Worm (Caenorhabditis elegans) whole organism, young adult: Measurements from ENCODE around the gene oac-51.

Source experiments
- B0035.1 ChIP-seq: sonication (generic microtip); optimal IDR thresholded peaks from 2 replicates; lab custom pipeline; 2016; ENCODE audit warnings: missing genetic modification characterization, mild to moderate bottlenecking, missing compliant biosample characterization, missing genotype, missing genetic modification reagents
- C17E4.6 ChIP-seq: fragments of 200-800 bp; sonication (Bioruptor generic); IDR thresholded peaks from 2 replicates; pipeline ENCODE4 v1.3.6; 2022; ENCODE audit warnings: missing genetic modification reagents, missing genetic modification characterization, missing compliant biosample characterization
- F33H1.4 ChIP-seq: fragments of 200-800 bp; sonication (Bioruptor generic); IDR thresholded peaks from 2 replicates; pipeline ENCODE4 v1.3.6; 2022; ENCODE audit warnings: missing genetic modification reagents, missing genetic modification characterization, missing compliant biosample characterization
- F55B11.4 ChIP-seq: sonication (generic microtip); optimal IDR thresholded peaks from 2 replicates; lab custom pipeline; 2016; ENCODE audit warnings: missing compliant biosample characterization, missing genetic modification characterization, borderline replicate concordance; ENCODE audit not compliant: insufficient read depth
- F57A8.1 ChIP-seq: fragments of 200-800 bp; sonication (Bioruptor generic); optimal IDR thresholded peaks from 2 replicates; lab custom pipeline; 2018; ENCODE audit warnings: mild to moderate bottlenecking, missing genetic modification characterization, moderate library complexity, missing compliant biosample characterization
- Y53G8AR.9 ChIP-seq: fragments of 200-800 bp; sonication (Bioruptor generic); conservative IDR thresholded peaks from 2 replicates; pipeline ENCODE4 v1.3.6; 2022; ENCODE audit warnings: missing genetic modification reagents, missing genetic modification characterization, missing compliant biosample characterization
- ama-1 ChIP-seq, 3 experiments: fragments of 150-350 bp in 1 of 3; sonication (generic microtip) in 2 of 3; optimal IDR thresholded peaks; 2 replicates each; lab custom pipeline; 2014 to 2018; ENCODE audit warnings: missing biosample characterization in 2 of 3, missing genetic modification characterization in 2 of 3, missing genetic modification reagents in 2 of 3
- atf-7 ChIP-seq: sonication (generic microtip); optimal IDR thresholded peaks from 2 replicates; lab custom pipeline; 2017; ENCODE audit warnings: mild to moderate bottlenecking, missing genetic modification characterization, missing compliant biosample characterization
- athp-1 ChIP-seq: sonication (generic microtip); optimal IDR thresholded peaks from 2 replicates; lab custom pipeline; 2017; ENCODE audit warnings: mild to moderate bottlenecking, missing genetic modification characterization, missing compliant biosample characterization
- cebp-1 ChIP-seq, 2 experiments: fragments of 200-800 bp in 1 of 2; sonication (Bioruptor generic) in 1 of 2; sonication (generic microtip) in 1 of 2; IDR thresholded peaks in 1 of 2; optimal IDR thresholded peaks in 1 of 2; 2 replicates each; pipeline versions ENCODE4 v1.3.6 to Lab custom; 2017 to 2022; ENCODE audit warnings: missing compliant biosample characterization in 2 of 2, missing genetic modification characterization in 2 of 2, mild to moderate bottlenecking in 1 of 2, missing genetic modification reagents in 1 of 2, moderate library complexity in 1 of 2
- egrh-3 ChIP-seq: fragments of 200-800 bp; sonication (Bioruptor generic); IDR thresholded peaks from 2 replicates; pipeline ENCODE4 v1.3.6; 2022; ENCODE audit warnings: missing genetic modification reagents, missing genetic modification characterization, missing compliant biosample characterization
- ets-4 ChIP-seq: fragments of 200-800 bp; sonication (Bioruptor generic); optimal IDR thresholded peaks from 2 replicates; lab custom pipeline; 2018; ENCODE audit warnings: mild to moderate bottlenecking, missing genetic modification characterization, missing compliant biosample characterization
- hlh-26 ChIP-seq: fragments of 200-800 bp; sonication (Bioruptor generic); conservative IDR thresholded peaks from 2 replicates; pipeline ENCODE4 v1.3.6; 2022; ENCODE audit warnings: missing genetic modification reagents, missing genetic modification characterization, missing compliant biosample characterization
- lin-35 ChIP-seq, 3 experiments: fragments of 150-350 bp in 2 of 3; sonication (generic microtip) in 1 of 3; optimal IDR thresholded peaks; 2 replicates each; lab custom pipeline; 2014 to 2018; ENCODE audit warnings: missing biosample characterization in 3 of 3, missing genetic modification characterization in 3 of 3, missing genetic modification reagents in 3 of 3
- lin-54 ChIP-seq: fragments of 200-800 bp; sonication (Bioruptor generic); optimal IDR thresholded peaks from 2 replicates; lab custom pipeline; 2018; ENCODE audit warnings: mild to moderate bottlenecking, missing genetic modification characterization, missing compliant biosample characterization
- lsl-1 ChIP-seq: fragments of 200-800 bp; sonication (Bioruptor generic); optimal IDR thresholded peaks from 2 replicates; lab custom pipeline; 2018; ENCODE audit warnings: mild to moderate bottlenecking, missing genetic modification characterization, moderate library complexity, missing compliant biosample characterization
- mcd-1 ChIP-seq: fragments of 200-800 bp; sonication (Bioruptor generic); IDR thresholded peaks from 2 replicates; pipeline ENCODE4 v1.3.6; 2022; ENCODE audit warnings: missing genetic modification reagents, missing genetic modification characterization, missing compliant biosample characterization
- nfya-1 ChIP-seq: sonication (generic microtip); optimal IDR thresholded peaks from 2 replicates; lab custom pipeline; 2017; ENCODE audit warnings: antibody characterized with exemption, missing compliant biosample characterization, missing genetic modification characterization, borderline replicate concordance; ENCODE audit not compliant: insufficient read depth
- nhr-80 ChIP-seq: sonication (generic microtip); optimal IDR thresholded peaks from 2 replicates; lab custom pipeline; 2016; ENCODE audit warnings: missing genetic modification characterization, missing compliant biosample characterization
- pbrm-1 ChIP-seq: fragments of 200-800 bp; sonication (Bioruptor generic); IDR thresholded peaks from 2 replicates; pipeline ENCODE4 v1.3.6; 2022; ENCODE audit warnings: missing genetic modification reagents, missing genetic modification characterization, missing compliant biosample characterization
- rec-8 ChIP-seq, 2 experiments: sonication (generic microtip); optimal IDR thresholded peaks; 2 replicates each; lab custom pipeline; 2016; ENCODE audit warnings: mild to moderate bottlenecking in 2 of 2, missing genetic modification characterization in 2 of 2, missing genetic modification reagents in 2 of 2, missing genotype in 2 of 2, missing biosample characterization in 1 of 2, missing compliant biosample characterization in 1 of 2, moderate library complexity in 1 of 2
- repo-1 ChIP-seq: sonication (generic microtip); optimal IDR thresholded peaks from 2 replicates; lab custom pipeline; 2017; ENCODE audit warnings: mild to moderate bottlenecking, missing genetic modification characterization, missing compliant biosample characterization
- rpc-1 ChIP-seq, 2 experiments: fragments of 150-350 bp in 1 of 2; sonication (generic microtip) in 1 of 2; optimal IDR thresholded peaks; 2 replicates each; lab custom pipeline; 2014 to 2018; ENCODE audit warnings: missing biosample characterization in 1 of 2, missing genetic modification characterization in 1 of 2, missing genetic modification reagents in 1 of 2, missing genotype in 1 of 2
- snpc-3.4 ChIP-seq: sonication (generic microtip); optimal IDR thresholded peaks from 2 replicates; lab custom pipeline; 2017; ENCODE audit warnings: missing genetic modification characterization, mild to moderate bottlenecking, missing compliant biosample characterization, antibody characterized with exemption, moderate library complexity, missing genotype, missing genetic modification reagents
- snpc-4 ChIP-seq, 5 experiments: fragments of 150-350 bp in 1 of 5; sonication (generic microtip) in 4 of 5; optimal IDR thresholded peaks; 2 replicates each; lab custom pipeline; 2014 to 2018; ENCODE audit warnings: missing genetic modification characterization in 5 of 5, missing biosample characterization in 3 of 5, antibody characterized with exemption in 2 of 5, mild to moderate bottlenecking in 2 of 5, missing compliant biosample characterization in 2 of 5, missing genotype in 2 of 5, moderate library complexity in 2 of 5, missing genetic modification reagents in 1 of 5
- tbx-9 ChIP-seq: sonication (generic microtip); optimal IDR thresholded peaks from 2 replicates; lab custom pipeline; 2016; ENCODE audit warnings: borderline replicate concordance, missing genetic modification characterization, inconsistent platforms, missing compliant biosample characterization
- unc-130 ChIP-seq: sonication (generic microtip); optimal IDR thresholded peaks from 2 replicates; lab custom pipeline; 2016; ENCODE audit warnings: missing genetic modification reagents, missing genetic modification characterization, missing compliant biosample characterization
- zfh-2 ChIP-seq: fragments of 200-800 bp; sonication (Bioruptor generic); conservative IDR thresholded peaks from 2 replicates; pipeline ENCODE4 v1.3.6; 2022; ENCODE audit warnings: missing genetic modification reagents, missing genetic modification characterization, missing compliant biosample characterization
- ztf-28 ChIP-seq: fragments of 200-800 bp; sonication (Bioruptor generic); IDR thresholded peaks from 2 replicates; pipeline ENCODE4 v1.3.6; 2022; ENCODE audit warnings: missing genetic modification reagents, missing genetic modification characterization, missing compliant biosample characterization
- ztf-6 ChIP-seq: fragments of 200-800 bp; sonication (Bioruptor generic); IDR thresholded peaks from 2 replicates; pipeline ENCODE4 v1.3.6; 2022; ENCODE audit warnings: missing genetic modification reagents, missing genetic modification characterization, missing compliant biosample characterization

The oac-51 gene

DNA sequence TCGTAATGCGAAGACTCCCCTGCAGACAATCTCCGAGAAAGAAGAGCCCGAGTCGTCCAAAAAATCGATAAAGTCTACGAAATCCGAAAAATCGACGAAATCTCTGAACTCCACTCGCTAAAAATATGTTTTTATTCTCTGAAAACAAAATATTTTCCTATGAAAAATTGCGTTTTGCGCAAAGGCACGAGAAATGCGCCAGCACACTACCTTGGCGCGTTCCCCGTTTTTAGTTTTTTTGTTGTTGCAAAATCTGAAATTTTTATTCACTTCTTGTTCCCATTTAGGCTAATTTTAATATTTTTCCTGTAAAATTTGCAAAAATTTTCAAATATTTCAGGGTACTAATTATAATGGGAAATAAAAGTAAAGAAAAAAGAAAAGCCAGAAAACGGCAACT is 23.9 kb downstream of the oac-51 start, which contains the start of gene F55F10.1 (continued):
- TF ChIP-seq F55B11.4 (tag; lab: Kevin White, UChicago) = no peak
- TF ChIP-seq atf-7 = no peak
- no peak for TF ChIP-seq F57A8.1 (GFP tag; lab: Kevin White, UChicago)
- TF ChIP-seq mcd-1 (GFP tag; lab: Robert Waterston, UW) = peak; percentile 86
- no peak for TF ChIP-seq repo-1 (tag; lab: Kevin White, UChicago)
- no peak for TF ChIP-seq ztf-28 (GFP tag; lab: Robert Waterston, UW)
- no peak for TF ChIP-seq zfh-2 (GFP tag; lab: Robert Waterston, UW)
- TF ChIP-seq B0035.1 (tag; lab: Kevin White, UChicago) = no peak
- TF ChIP-seq unc-130 (GFP tag; lab: Kevin White, UChicago) = no peak
- no peak for TF ChIP-seq nfya-1 (tag; lab: Kevin White, UChicago)
- TF ChIP-seq hlh-26 (GFP tag; lab: Robert Waterston, UW) = no peak
- no peak for TF ChIP-seq cebp-1 (GFP tag; IDR thresholded peaks at IDR 0.05; lab: Robert Waterston, UW)
- TF ChIP-seq cebp-1 (tag; optimal IDR thresholded peaks at IDR 0.05; lab: Kevin White, UChicago) = peak; percentile 58
- TF ChIP-seq rec-8 (tag; optimal IDR thresholded peaks at IDR 0.05; lab: Kevin White, UChicago) = no peak
- TF ChIP-seq C17E4.6 (GFP tag; lab: Robert Waterston, UW) = no peak
- peak; percentile 40 for TF ChIP-seq F33H1.4 (GFP tag; lab: Robert Waterston, UW)
- no peak for TF ChIP-seq tbx-9 (tag; lab: Kevin White, UChicago)
- no peak for TF ChIP-seq snpc-3.4
- TF ChIP-seq pbrm-1 (GFP tag; lab: Robert Waterston, UW) = no peak
- TF ChIP-seq Y53G8AR.9 (GFP tag; lab: Robert Waterston, UW) = 0 out of 2 replicates have a peak, but pooled peaks have one; percentile 48
- peak in 1 of 3 experiments; percentile 65 for TF ChIP-seq lin-35 (GFP tag; optimal IDR thresholded peaks at IDR 0.05; lab: Kevin White, UChicago)
- TF ChIP-seq lsl-1 (GFP tag; lab: Kevin White, UChicago) = peak; percentile 46
- TF ChIP-seq ets-4 (GFP tag; lab: Kevin White, UChicago) = no peak
- TF ChIP-seq lin-54 (GFP tag; lab: Kevin White, UChicago) = peak; percentile 67
- no peak for TF ChIP-seq egrh-3 (GFP tag; lab: Robert Waterston, UW)
- TF ChIP-seq ztf-6 (GFP tag; lab: Robert Waterston, UW) = no peak
- no peak for TF ChIP-seq rpc-1 (optimal IDR thresholded peaks at IDR 0.05; lab: Kevin White, UChicago)
- TF ChIP-seq rpc-1 (tag; optimal IDR thresholded peaks at IDR 0.05; lab: Kevin White, UChicago) = no peak

DNA sequence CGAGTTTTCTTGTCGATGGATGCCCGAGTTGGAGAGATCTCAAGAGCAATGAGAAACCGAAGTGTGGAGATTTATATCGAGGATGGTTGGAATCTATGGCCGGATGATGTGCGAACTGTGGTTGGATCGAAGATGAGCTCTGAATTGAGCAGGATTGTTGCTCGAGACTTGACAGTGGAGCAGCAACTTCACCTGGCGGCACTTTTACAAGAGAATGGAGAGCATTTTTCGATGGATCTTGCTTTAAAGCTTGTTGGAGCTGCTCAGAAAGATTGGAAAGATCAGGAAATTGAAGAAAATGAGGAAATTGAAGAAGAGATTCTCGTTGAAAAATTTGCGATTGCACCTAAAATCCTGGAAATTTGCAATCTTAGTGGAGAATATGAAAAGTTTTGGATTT is 32.5 kb downstream of the oac-51 start:
- no peak for TF ChIP-seq athp-1 (tag; lab: Kevin White, UChicago)
- TF ChIP-seq zfh-2 (GFP tag; lab: Robert Waterston, UW) = 0 out of 2 replicates have a peak, but pooled peaks have one; percentile 8

DNA sequence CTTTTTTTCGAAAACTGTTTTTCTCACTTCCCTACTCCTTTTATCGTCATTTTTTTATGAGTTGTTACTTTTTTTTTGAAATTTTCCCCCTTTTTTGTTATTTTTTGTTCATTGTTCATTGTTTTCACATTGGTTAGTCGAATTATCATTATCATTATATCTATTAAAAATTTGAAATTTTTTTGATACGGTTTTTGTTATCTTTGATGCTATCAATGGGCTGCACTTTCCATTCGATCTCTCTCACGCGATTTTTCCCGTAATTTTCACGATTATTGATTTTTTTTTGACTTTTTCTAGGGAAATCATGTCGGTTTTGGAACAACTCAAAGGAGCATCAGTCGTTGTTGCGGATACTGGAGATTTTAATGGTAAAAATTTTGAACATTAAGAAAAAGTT is 49.8 kb downstream of the oac-51 start, which contains the start of gene tald-1:
TSS of gene tald-1 (plus strand) at position 301 of the 400 bp plus-strand sequence.
- TF ChIP-seq snpc-4 (GFP tag; optimal IDR thresholded peaks at IDR 0.05; lab: Kevin White, UChicago) = no peak
- TF ChIP-seq snpc-4 (tag; optimal IDR thresholded peaks at IDR 0.05; lab: Kevin White, UChicago) = peak in 1 of 4 experiments; percentile 7
- no peak for TF ChIP-seq lin-54 (GFP tag; lab: Kevin White, UChicago)
- TF ChIP-seq nhr-80 (tag; lab: Kevin White, UChicago) = peak; percentile 14
- TF ChIP-seq ama-1 (optimal IDR thresholded peaks at IDR 0.05; lab: Kevin White, UChicago) = no peak
- TF ChIP-seq ama-1 (GFP tag; optimal IDR thresholded peaks at IDR 0.05; lab: Kevin White, UChicago) = peak; percentile 5 to 29
